Worm (Caenorhabditis elegans) whole organism, L4 larva: ENCODE measurements around the gene Y7A5A.1.

ENCODE experiments used
- D1046.2 ChIP-seq: fragments of 200-800 bp; sonication (Bioruptor generic); IDR thresholded peaks from 2 replicates; pipeline ENCODE4 v1.3.6; 2022; ENCODE audit warnings: missing genetic modification characterization, missing compliant biosample characterization
- F10B5.3 ChIP-seq: sonication (generic microtip); optimal IDR thresholded peaks from 2 replicates; lab custom pipeline; 2016; ENCODE audit warnings: mild to moderate bottlenecking, missing genetic modification characterization, missing compliant biosample characterization
- F26F4.8 ChIP-seq: fragments of 200-800 bp; sonication (Bioruptor generic); conservative IDR thresholded peaks from 2 replicates; pipeline ENCODE4 v1.3.6; 2022; ENCODE audit warnings: missing genetic modification characterization, missing compliant biosample characterization
- F37D6.2 ChIP-seq: sonication (generic microtip); optimal IDR thresholded peaks from 2 replicates; lab custom pipeline; 2016; ENCODE audit warnings: mild to moderate bottlenecking, missing genetic modification characterization, missing compliant biosample characterization
- T20F7.1 ChIP-seq: fragments of 200-800 bp; sonication (Bioruptor generic); optimal IDR thresholded peaks from 2 replicates; lab custom pipeline; 2018; ENCODE audit warnings: mild to moderate bottlenecking, missing genetic modification characterization, missing compliant biosample characterization
- Y105C5A.15 ChIP-seq: fragments of 200-800 bp; sonication (Bioruptor generic); IDR thresholded peaks from 2 replicates; pipeline ENCODE4 v1.3.6; 2022; ENCODE audit warnings: missing genetic modification characterization, missing compliant biosample characterization
- Y75B8A.6 ChIP-seq: fragments of 200-800 bp; sonication (Bioruptor generic); IDR thresholded peaks from 2 replicates; pipeline ENCODE4 v1.3.6; 2022; ENCODE audit warnings: missing genetic modification reagents, missing genetic modification characterization, missing compliant biosample characterization
- ZK337.2 ChIP-seq: fragments of 200-800 bp; sonication (Bioruptor generic); IDR thresholded peaks from 2 replicates; pipeline ENCODE4 v1.3.6; 2022; ENCODE audit warnings: missing genetic modification reagents, missing genetic modification characterization, missing compliant biosample characterization
- ZK546.5 ChIP-seq, 2 experiments: sonication (generic microtip); optimal IDR thresholded peaks; 2 replicates each; lab custom pipeline; 2017; ENCODE audit warnings: missing biosample characterization in 2 of 2, missing genetic modification characterization in 2 of 2
- aha-1 ChIP-seq: fragments of 150-350 bp; peaks from one replicate; lab custom pipeline; 2014; ENCODE audit warnings: missing biosample characterization, missing genetic modification characterization
- attf-4 ChIP-seq: sonication (generic microtip); optimal IDR thresholded peaks from 3 replicates; lab custom pipeline; 2017; ENCODE audit warnings: missing biosample characterization, missing genetic modification characterization
- ceh-20 ChIP-seq: fragments of 200-800 bp; sonication (Bioruptor generic); IDR thresholded peaks from 2 replicates; pipeline ENCODE4 v1.3.6; 2022; ENCODE audit warnings: missing genetic modification reagents, missing genetic modification characterization, missing compliant biosample characterization
- ceh-28 ChIP-seq: fragments of 150-350 bp; optimal IDR thresholded peaks from 2 replicates; lab custom pipeline; 2014; ENCODE audit warnings: missing biosample characterization, missing genetic modification reagents, missing genetic modification characterization
- ceh-32 ChIP-seq: sonication (generic microtip); optimal IDR thresholded peaks from 2 replicates; lab custom pipeline; 2016; ENCODE audit warnings: mild to moderate bottlenecking, missing genetic modification characterization, missing compliant biosample characterization; ENCODE audit not compliant: poor library complexity
- ceh-62 ChIP-seq: sonication (generic microtip); optimal IDR thresholded peaks from 2 replicates; lab custom pipeline; 2017; ENCODE audit warnings: missing biosample characterization, missing genetic modification characterization
- ces-1 ChIP-seq: fragments of 150-350 bp; sonication (generic microtip); optimal IDR thresholded peaks from 4 replicates; lab custom pipeline; 2014; ENCODE audit warnings: missing biosample characterization, missing genetic modification reagents, missing genetic modification characterization
- cey-2 ChIP-seq: sonication (generic microtip); optimal IDR thresholded peaks from 3 replicates; lab custom pipeline; 2017; ENCODE audit warnings: missing genetic modification characterization, mild to moderate bottlenecking, missing compliant biosample characterization, antibody characterized with exemption, borderline replicate concordance; ENCODE audit not compliant: insufficient read depth
- ctbp-1 ChIP-seq: fragments of 200-800 bp; sonication (Bioruptor generic); IDR thresholded peaks from 2 replicates; pipeline ENCODE4 v1.3.6; 2022; ENCODE audit warnings: missing genetic modification reagents, missing genetic modification characterization, missing compliant biosample characterization
- daf-12 ChIP-seq: fragments of 150-350 bp; optimal IDR thresholded peaks from 2 replicates; lab custom pipeline; 2014; ENCODE audit warnings: missing biosample characterization, missing genetic modification reagents, missing genetic modification characterization
- daf-19 ChIP-seq: fragments of 200-800 bp; sonication (Bioruptor generic); conservative IDR thresholded peaks from 2 replicates; pipeline ENCODE4 v1.3.6; 2022; ENCODE audit warnings: missing genetic modification characterization, missing compliant biosample characterization
- dmd-6 ChIP-seq: fragments of 200-800 bp; sonication (Bioruptor generic); IDR thresholded peaks from 2 replicates; pipeline ENCODE4 v1.3.6; 2022; ENCODE audit warnings: missing genetic modification reagents, missing genetic modification characterization, missing compliant biosample characterization
- dpl-1 ChIP-seq: fragments of 150-350 bp; optimal IDR thresholded peaks from 2 replicates; lab custom pipeline; 2014; ENCODE audit warnings: missing biosample characterization, missing genetic modification reagents, missing genetic modification characterization
- duxl-1 ChIP-seq: sonication (generic microtip); optimal IDR thresholded peaks from 2 replicates; lab custom pipeline; 2016; ENCODE audit warnings: mild to moderate bottlenecking, missing genetic modification characterization, moderate library complexity, missing compliant biosample characterization; ENCODE audit not compliant: poor library complexity
- egl-27 ChIP-seq: sonication (generic microtip); optimal IDR thresholded peaks from 3 replicates; lab custom pipeline; 2017; ENCODE audit warnings: missing biosample characterization, missing genetic modification reagents, missing genetic modification characterization
- hif-1 ChIP-seq, 2 experiments: sonication (generic microtip); optimal IDR thresholded peaks; 2 replicates each; lab custom pipeline; 2016 to 2017; ENCODE audit warnings: missing compliant biosample characterization in 2 of 2, missing genetic modification characterization in 2 of 2, missing genetic modification reagents in 2 of 2, missing genotype in 2 of 2, mild to moderate bottlenecking in 1 of 2
- hlh-11 ChIP-seq: fragments of 200-800 bp; sonication (Bioruptor generic); optimal IDR thresholded peaks from 2 replicates; lab custom pipeline; 2018; ENCODE audit warnings: mild to moderate bottlenecking, missing genetic modification characterization, missing compliant biosample characterization
- hlh-30 ChIP-seq: sonication (generic microtip); optimal IDR thresholded peaks from 2 replicates; lab custom pipeline; 2017; ENCODE audit warnings: antibody characterized with exemption, mild to moderate bottlenecking, missing genetic modification characterization, missing compliant biosample characterization; ENCODE audit not compliant: insufficient read depth
- hmg-1.1 ChIP-seq: fragments of 200-800 bp; sonication (Bioruptor generic); IDR thresholded peaks from 2 replicates; pipeline ENCODE4 v1.3.6; 2022; ENCODE audit warnings: missing genetic modification reagents, missing genetic modification characterization, missing compliant biosample characterization
- jun-1 ChIP-seq: fragments of 150-350 bp; optimal IDR thresholded peaks from 2 replicates; lab custom pipeline; 2014; ENCODE audit warnings: missing biosample characterization, missing genetic modification reagents, missing genetic modification characterization
- lim-7 ChIP-seq: fragments of 200-800 bp; sonication (Bioruptor generic); IDR thresholded peaks from 2 replicates; pipeline ENCODE4 v1.3.6; 2022; ENCODE audit warnings: missing genetic modification characterization, missing compliant biosample characterization
- lin-15B ChIP-seq: fragments of 150-350 bp; sonication (generic microtip); optimal IDR thresholded peaks from 3 replicates; lab custom pipeline; 2014; ENCODE audit warnings: missing biosample characterization, missing genetic modification characterization
- lir-3 ChIP-seq: sonication (generic microtip); optimal IDR thresholded peaks from 2 replicates; lab custom pipeline; 2016; ENCODE audit warnings: mild to moderate bottlenecking, missing genetic modification characterization, missing compliant biosample characterization
- madf-9 ChIP-seq: fragments of 200-800 bp; sonication (Bioruptor generic); conservative IDR thresholded peaks from 2 replicates; pipeline ENCODE4 v1.3.6; 2022; ENCODE audit warnings: missing genetic modification reagents, missing genetic modification characterization, missing compliant biosample characterization
- mdt-29 ChIP-seq: fragments of 200-800 bp; sonication (Bioruptor generic); IDR thresholded peaks from 2 replicates; pipeline ENCODE4 v1.3.6; 2022; ENCODE audit warnings: missing genetic modification reagents, missing genetic modification characterization, missing compliant biosample characterization
- mes-2 ChIP-seq: sonication (generic microtip); optimal IDR thresholded peaks from 2 replicates; lab custom pipeline; 2016; ENCODE audit warnings: missing genotype, mild to moderate bottlenecking, missing genetic modification characterization, missing compliant biosample characterization; ENCODE audit not compliant: poor library complexity, severe bottlenecking
- mxl-2 ChIP-seq: fragments of 200-800 bp; sonication (Bioruptor generic); conservative IDR thresholded peaks from 2 replicates; pipeline ENCODE4 v1.3.6; 2022; ENCODE audit warnings: missing genetic modification reagents, missing genetic modification characterization, missing compliant biosample characterization
- nhr-102 ChIP-seq: sonication (generic microtip); optimal IDR thresholded peaks from 2 replicates; lab custom pipeline; 2016; ENCODE audit warnings: mild to moderate bottlenecking, missing genetic modification characterization, moderate library complexity, missing compliant biosample characterization
- nhr-11 ChIP-seq: fragments of 150-350 bp; optimal IDR thresholded peaks from 2 replicates; lab custom pipeline; 2014; ENCODE audit warnings: missing biosample characterization, missing genetic modification characterization
- nhr-111 ChIP-seq: fragments of 200-800 bp; sonication (Bioruptor generic); optimal IDR thresholded peaks from 2 replicates; lab custom pipeline; 2018; ENCODE audit warnings: mild to moderate bottlenecking, missing genetic modification characterization, missing compliant biosample characterization
- nhr-41 ChIP-seq: fragments of 200-800 bp; sonication (Bioruptor generic); IDR thresholded peaks from 2 replicates; pipeline ENCODE4 v1.3.6; 2022; ENCODE audit warnings: missing genetic modification reagents, missing genetic modification characterization, missing compliant biosample characterization
- nhr-42 ChIP-seq: fragments of 200-800 bp; sonication (Bioruptor generic); IDR thresholded peaks from 2 replicates; pipeline ENCODE4 v1.3.6; 2022; ENCODE audit warnings: missing genetic modification characterization, missing compliant biosample characterization
- nhr-48 ChIP-seq: sonication (generic microtip); optimal IDR thresholded peaks from 2 replicates; lab custom pipeline; 2016; ENCODE audit warnings: mild to moderate bottlenecking, missing genetic modification characterization, missing compliant biosample characterization
- nhr-77 ChIP-seq: fragments of 150-350 bp; optimal IDR thresholded peaks from 2 replicates; lab custom pipeline; 2014; ENCODE audit warnings: missing biosample characterization, missing genetic modification characterization
- rbr-2 ChIP-seq: sonication (generic microtip); optimal IDR thresholded peaks from 2 replicates; lab custom pipeline; 2016; ENCODE audit warnings: missing genotype, missing genetic modification characterization, missing compliant biosample characterization
- snpc-1.2 ChIP-seq: fragments of 200-800 bp; sonication (Bioruptor generic); IDR thresholded peaks from 2 replicates; pipeline ENCODE4 v1.3.6; 2022; ENCODE audit warnings: missing genetic modification reagents, missing genetic modification characterization, missing compliant biosample characterization
- tag-97 ChIP-seq: fragments of 200-800 bp; sonication (Bioruptor generic); IDR thresholded peaks from 2 replicates; pipeline ENCODE4 v1.3.6; 2022; ENCODE audit warnings: missing genetic modification characterization, missing compliant biosample characterization
- unc-130 ChIP-seq: sonication (generic microtip); optimal IDR thresholded peaks from 2 replicates; lab custom pipeline; 2016; ENCODE audit warnings: missing genetic modification reagents, missing genetic modification characterization, missing compliant biosample characterization
- vab-7 ChIP-seq: fragments of 200-800 bp; sonication (Bioruptor generic); IDR thresholded peaks from 2 replicates; pipeline ENCODE4 v1.3.6; 2022; ENCODE audit warnings: missing genetic modification reagents, missing genetic modification characterization, missing compliant biosample characterization
- zfp-2 ChIP-seq: sonication (generic microtip); optimal IDR thresholded peaks from 2 replicates; lab custom pipeline; 2016; ENCODE audit warnings: mild to moderate bottlenecking, missing genetic modification characterization, missing compliant biosample characterization
- zip-2 ChIP-seq: fragments of 150-350 bp; optimal IDR thresholded peaks from 2 replicates; lab custom pipeline; 2014; ENCODE audit warnings: missing biosample characterization, missing genetic modification characterization
- ztf-11 ChIP-seq: fragments of 150-350 bp; optimal IDR thresholded peaks from 2 replicates; lab custom pipeline; 2014; ENCODE audit warnings: missing biosample characterization, missing genetic modification characterization

Gene Y7A5A.1

DNA sequence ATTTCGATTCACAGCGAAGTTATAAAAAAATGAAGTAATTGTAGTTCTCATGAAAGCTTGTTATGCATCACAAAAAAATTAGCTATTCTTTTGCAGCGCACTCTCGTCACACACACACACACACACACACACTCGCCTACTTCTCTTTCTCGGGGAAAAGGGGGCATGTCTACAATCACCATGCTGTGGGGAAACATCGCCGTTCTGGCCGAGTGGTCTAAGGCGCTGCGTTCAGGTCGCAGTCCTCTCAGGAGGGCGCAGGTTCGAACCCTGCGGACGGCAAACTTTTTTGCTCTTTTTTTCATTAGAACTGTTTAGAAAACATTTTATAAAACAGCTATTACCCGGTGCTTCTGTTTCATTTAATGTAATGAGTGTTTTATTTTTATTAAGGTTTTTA lies 29.4 kb downstream of the Y7A5A.1 start:
- peak; percentile 82 for TF ChIP-seq duxl-1 (tag; lab: Kevin White, UChicago)
- 0 out of 2 replicates have a peak, but pooled peaks have one; percentile 67 for TF ChIP-seq Y75B8A.6 (GFP tag; lab: Robert Waterston, UW)
- TF ChIP-seq dpl-1 (GFP tag; lab: Kevin White, UChicago) = peak; percentile 1
- TF ChIP-seq T20F7.1 (GFP tag; lab: Kevin White, UChicago) = peak; percentile 68
- peak; percentile 86 for TF ChIP-seq vab-7 (GFP tag; lab: Robert Waterston, UW)
- TF ChIP-seq mxl-2 = peak; percentile 70
- peak; percentile 78 for TF ChIP-seq rbr-2
- no peak for TF ChIP-seq ces-1 (GFP tag; lab: Kevin White, UChicago)
- no peak for TF ChIP-seq aha-1
- peak; percentile 97 for TF ChIP-seq hmg-1.1 (GFP tag; lab: Robert Waterston, UW)
- TF ChIP-seq F26F4.8 (GFP tag; lab: Robert Waterston, UW) = peak; percentile 76; the same call in 1 of the 2 replicates
- TF ChIP-seq lir-3 (tag; lab: Kevin White, UChicago) = peak; percentile 41
- TF ChIP-seq cey-2 (tag; lab: Kevin White, UChicago) = no peak
- peak in 1 of 2 experiments; percentile 65 for TF ChIP-seq hif-1 (tag; optimal IDR thresholded peaks at IDR 0.05; lab: Kevin White, UChicago)
- peak; percentile 79; the same call in 1 of the 2 replicates for TF ChIP-seq D1046.2 (GFP tag; lab: Robert Waterston, UW)
- TF ChIP-seq daf-12 (tag; lab: Kevin White, UChicago) = no peak
- no peak for TF ChIP-seq zip-2 (tag; lab: Kevin White, UChicago)
- TF ChIP-seq ceh-28 = no peak
- peak; percentile 75 for TF ChIP-seq ctbp-1
- no peak for TF ChIP-seq daf-19 (GFP tag; lab: Robert Waterston, UW)
- TF ChIP-seq madf-9 (GFP tag; lab: Robert Waterston, UW) = peak; percentile 82
- TF ChIP-seq ztf-11 (tag; lab: Kevin White, UChicago) = no peak
- no peak for TF ChIP-seq ZK337.2
- peak; percentile 89 for TF ChIP-seq snpc-1.2 (GFP tag; lab: Robert Waterston, UW)
- no peak for TF ChIP-seq tag-97 (GFP tag; lab: Robert Waterston, UW)
- TF ChIP-seq dmd-6 (GFP tag; lab: Robert Waterston, UW) = peak; percentile 80
- peak; percentile 12 for TF ChIP-seq F10B5.3 (tag; lab: Kevin White, UChicago)
- TF ChIP-seq nhr-11 (tag; lab: Kevin White, UChicago) = peak; percentile 30
- TF ChIP-seq mdt-29 (GFP tag; lab: Robert Waterston, UW) = peak; percentile 48; the same call in 1 of the 2 replicates
- TF ChIP-seq mes-2 (tag; lab: Kevin White, UChicago) = peak; percentile 77
- no peak for TF ChIP-seq ceh-62 (tag; lab: Kevin White, UChicago)
- peak; percentile 67 for TF ChIP-seq F37D6.2 (tag; lab: Kevin White, UChicago)
- TF ChIP-seq nhr-42 (GFP tag; lab: Robert Waterston, UW) = peak; percentile 83
- no peak for TF ChIP-seq egl-27 (tag; lab: Kevin White, UChicago)
- no peak for TF ChIP-seq ceh-32
- peak; percentile 74 for TF ChIP-seq hlh-11 (tag; lab: Kevin White, UChicago)
- peak; percentile 21 for TF ChIP-seq unc-130 (GFP tag; lab: Kevin White, UChicago)
- TF ChIP-seq jun-1 (tag; lab: Kevin White, UChicago) = peak; percentile 43
- peak; percentile 41 for TF ChIP-seq nhr-48 (tag; lab: Kevin White, UChicago)
- TF ChIP-seq ceh-20 (GFP tag; lab: Robert Waterston, UW) = peak; percentile 84
- TF ChIP-seq nhr-41 = 0 out of 2 replicates have a peak, but pooled peaks have one; percentile 40
- no peak for TF ChIP-seq ZK546.5 (tag; optimal IDR thresholded peaks at IDR 0.05; lab: Kevin White, UChicago)
- peak; percentile 68 for TF ChIP-seq nhr-102 (tag; lab: Kevin White, UChicago)
- TF ChIP-seq Y105C5A.15 (GFP tag; lab: Robert Waterston, UW) = peak; percentile 86
- no peak for TF ChIP-seq attf-4
- TF ChIP-seq zfp-2 (tag; lab: Kevin White, UChicago) = peak; percentile 17
- TF ChIP-seq nhr-77 (tag; lab: Kevin White, UChicago) = peak; percentile 48
- TF ChIP-seq hlh-30 (tag; lab: Kevin White, UChicago) = peak; percentile 68
- peak; percentile 84 for TF ChIP-seq nhr-111 (GFP tag; lab: Kevin White, UChicago)
- TF ChIP-seq lim-7 (GFP tag; lab: Robert Waterston, UW) = peak; percentile 88
- peak; percentile 82 for TF ChIP-seq lin-15B
